Fruit fly (Drosophila melanogaster): ENCODE data around the gene Pgam5.

Gene Pgam5

dm6 chrX:1907727-1908264 lies 34.4 kb upstream of the Pgam5 start, which contains the start of gene mip130 (continued):
- no peak for TF ChIP-seq Hr38 (GFP tag; optimal IDR thresholded peaks at IDR 0.05)
- no peak for TF ChIP-seq Blimp-1 (GFP tag; optimal IDR thresholded peaks at IDR 0.05)
- TF ChIP-seq CG6792 (GFP tag; optimal IDR thresholded peaks at IDR 0.05), result peak; percentile 53
- TF ChIP-seq Sox102F (GFP tag; optimal IDR thresholded peaks at IDR 0.05), result peak; percentile 51
- peak; percentile 84 for TF ChIP-seq svp (GFP tag)
- TF ChIP-seq CG9139 (GFP tag; optimal IDR thresholded peaks at IDR 0.05), result no peak
- peak; percentile 17 for TF ChIP-seq dsx (GFP tag; optimal IDR thresholded peaks at IDR 0.05; ENCODE audit: poor library complexity, severe bottlenecking)
- no peak for TF ChIP-seq fd85E (GFP tag; optimal IDR thresholded peaks at IDR 0.05)
- TF ChIP-seq Hr4 (GFP tag; optimal IDR thresholded peaks at IDR 0.05), result peak; percentile 64
- peak; percentile 36 for TF ChIP-seq CG6808 (GFP tag; optimal IDR thresholded peaks at IDR 0.05)
- TF ChIP-seq CG10669 (GFP tag; optimal IDR thresholded peaks at IDR 0.05), result peak; percentile 61
- TF ChIP-seq topi (GFP tag; optimal IDR thresholded peaks at IDR 0.05), result peak; percentile 71

dm6 chrX:1903968-1904367 lies 30.6 kb upstream of the Pgam5 start:
- TF ChIP-seq salr (GFP tag; optimal IDR thresholded peaks at IDR 0.05) (no peak), svp (GFP tag) (peak; percentile 62)

dm6 chrX:1903077-1903476 lies 29.7 kb upstream of the Pgam5 start, which contains the start of gene CG32801:
CG32801 (minus strand) TSS chrX:1903177.
- TF ChIP-seq CG10631 (GFP tag; optimal IDR thresholded peaks at IDR 0.05) (no peak), ss (GFP tag; optimal IDR thresholded peaks at IDR 0.05) (no peak), fd59A (GFP tag; optimal IDR thresholded peaks at IDR 0.05) (no peak), Hr39 (GFP tag; optimal IDR thresholded peaks at IDR 0.05) (no peak), Sox15 (GFP tag; optimal IDR thresholded peaks at IDR 0.05) (no peak), CG6276 (GFP tag; optimal IDR thresholded peaks at IDR 0.05) (no peak), topi (GFP tag; optimal IDR thresholded peaks at IDR 0.05) (no peak)

- TF ChIP-seq fd85E (GFP tag; optimal IDR thresholded peaks at IDR 0.05), result no peak
- TF ChIP-seq Hr4 (GFP tag; optimal IDR thresholded peaks at IDR 0.05), result no peak
- TF ChIP-seq svp (GFP tag), result peak; percentile 82
- no peak for TF ChIP-seq CG6163 (GFP tag; IDR thresholded peaks at IDR 0.05)
- TF ChIP-seq Sox14 (GFP tag; optimal IDR thresholded peaks at IDR 0.05), result no peak
- no peak for TF ChIP-seq CG4318 (GFP tag; optimal IDR thresholded peaks at IDR 0.05)
- peak; percentile 82 for TF ChIP-seq fkh (GFP tag; optimal IDR thresholded peaks at IDR 0.05)
- TF ChIP-seq CG32006 (GFP tag; optimal IDR thresholded peaks at IDR 0.05), result no peak
- TF ChIP-seq eg (GFP tag; IDR thresholded peaks at IDR 0.05), result 0 out of 3 replicates have a peak, but pooled peaks have one; percentile 22
- TF ChIP-seq esn (GFP tag; optimal IDR thresholded peaks at IDR 0.05), result peak; percentile 7
- TF ChIP-seq Hr38 (GFP tag; optimal IDR thresholded peaks at IDR 0.05), result no peak
- peak; percentile 52 for TF ChIP-seq Eip78C (GFP tag)
- TF ChIP-seq OdsH (GFP tag; optimal IDR thresholded peaks at IDR 0.05), result no peak
- TF ChIP-seq CG3032 (tag; optimal IDR thresholded peaks at IDR 0.05), result no peak
- no peak for TF ChIP-seq Sox15 (GFP tag; optimal IDR thresholded peaks at IDR 0.05)
- TF ChIP-seq CG6276 (GFP tag; optimal IDR thresholded peaks at IDR 0.05), result no peak
- no peak for TF ChIP-seq dac (GFP tag; optimal IDR thresholded peaks at IDR 0.05)
Measured at dm6 chrX:1901605-1902136, 28.3 kb upstream of the Pgam5 start, which contains the start of gene Ldaf1. Ldaf1 (minus strand) TSS chrX:1901911.

- TF ChIP-seq CG6792 (GFP tag; optimal IDR thresholded peaks at IDR 0.05), result peak; percentile 0
- TF ChIP-seq CG6854 (GFP tag; optimal IDR thresholded peaks at IDR 0.05), result no peak
- TF ChIP-seq fkh (GFP tag; optimal IDR thresholded peaks at IDR 0.05), result peak; percentile 36
- TF ChIP-seq CG32006 (GFP tag; optimal IDR thresholded peaks at IDR 0.05), result peak; percentile 18
- TF ChIP-seq esn (GFP tag; optimal IDR thresholded peaks at IDR 0.05), result peak; percentile 31
- peak; percentile 20; the same call in 1 of the 2 replicates for TF ChIP-seq CG15336 (GFP tag; IDR thresholded peaks at IDR 0.05)
- TF ChIP-seq achi (GFP tag; optimal IDR thresholded peaks at IDR 0.05), result peak; percentile 23
- TF ChIP-seq Eip78C (GFP tag), result peak; percentile 40
- TF ChIP-seq vri (GFP tag; optimal IDR thresholded peaks at IDR 0.05), result peak; percentile 28
- TF ChIP-seq ss (GFP tag; optimal IDR thresholded peaks at IDR 0.05), result no peak
- TF ChIP-seq CG6163 (GFP tag; IDR thresholded peaks at IDR 0.05), result no peak
- no peak for TF ChIP-seq CG6276 (GFP tag; optimal IDR thresholded peaks at IDR 0.05)
- no peak for TF ChIP-seq Blimp-1 (GFP tag; optimal IDR thresholded peaks at IDR 0.05)
- peak; percentile 0 for TF ChIP-seq CG31627 (GFP tag; optimal IDR thresholded peaks at IDR 0.05)
- TF ChIP-seq Eip93F (GFP tag; optimal IDR thresholded peaks at IDR 0.05), result peak; percentile 22
- TF ChIP-seq lz (GFP tag; optimal IDR thresholded peaks at IDR 0.05), result no peak
- peak; percentile 42 for TF ChIP-seq pdm3 (GFP tag; optimal IDR thresholded peaks at IDR 0.05)
- TF ChIP-seq CG34406 (GFP tag; optimal IDR thresholded peaks at IDR 0.05), result peak; percentile 20
- no peak for TF ChIP-seq Gug (GFP tag; IDR thresholded peaks at IDR 0.05)
- peak; percentile 11 for TF ChIP-seq topi (GFP tag; optimal IDR thresholded peaks at IDR 0.05)
- no peak for TF ChIP-seq CG4318 (GFP tag; optimal IDR thresholded peaks at IDR 0.05)
Measured at dm6 chrX:1900123-1900818, 26.9 kb upstream of the Pgam5 start, which contains the start of gene arm. arm (minus strand) TSS chrX:1900646.

Measured in whole organism, prepupa.